Fruit fly (Drosophila melanogaster): ENCODE results near the gene Mrp4.

DNA sequence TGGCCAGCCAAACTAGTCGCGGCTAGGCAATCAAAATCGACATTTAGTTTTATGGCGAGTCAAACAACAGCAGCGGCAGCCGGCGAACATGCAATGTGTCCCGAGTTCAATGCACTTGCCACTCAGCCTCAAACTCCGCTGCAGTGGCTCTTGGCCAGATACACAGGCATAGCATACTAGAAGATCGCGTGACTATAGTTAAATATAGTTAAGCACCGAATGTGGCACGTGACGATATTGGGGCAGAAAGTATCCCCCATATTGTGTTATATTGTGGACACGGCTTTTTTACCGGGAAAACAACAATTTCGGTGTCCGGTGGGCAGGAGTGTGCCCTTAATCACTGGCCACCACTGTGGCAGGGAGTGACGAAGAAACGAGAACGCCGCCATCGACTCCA lies 48.8 kb downstream of the Mrp4 start:
- no peak for TF ChIP-seq CTCF (optimal IDR thresholded peaks at IDR 0.05)
- no peak for TF ChIP-seq CG8478 (optimal IDR thresholded peaks at IDR 0.05)
